Fruit fly (Drosophila melanogaster) whole organism, prepupa: ENCODE measurements around the gene CG8312.
A peak's percentile ranks its signal among the peaks of the same experiment; 100 is the strongest.

ENCODE experiments used
- Blimp-1 ChIP-seq: fragments of 200-800 bp; sonication (Bioruptor generic); optimal IDR thresholded peaks from 3 replicates; lab custom pipeline; 2017; ENCODE audit warnings: missing biosample characterization, missing genetic modification characterization, mild to moderate bottlenecking, moderate library complexity, missing genetic modification reagents
- CG10631 ChIP-seq: fragments of 200-800 bp; sonication (Bioruptor generic); optimal IDR thresholded peaks from 2 replicates; lab custom pipeline; 2016; ENCODE audit warnings: missing biosample characterization, missing genetic modification characterization
- CG10669 ChIP-seq: fragments of 200-800 bp; sonication (Bioruptor generic); optimal IDR thresholded peaks from 3 replicates; lab custom pipeline; 2018; ENCODE audit warnings: missing biosample characterization, mild to moderate bottlenecking, missing genetic modification characterization, moderate library complexity
- CG11902 ChIP-seq: fragments of 200-800 bp; sonication (Bioruptor generic); optimal IDR thresholded peaks from 3 replicates; lab custom pipeline; 2016; ENCODE audit warnings: missing biosample characterization, missing genetic modification characterization
- CG15336 ChIP-seq: fragments of 200-800 bp; sonication (Bioruptor generic); IDR thresholded peaks from 2 replicates; pipeline ENCODE4 v1.3.6; 2022; ENCODE audit warnings: missing biosample characterization, missing genetic modification characterization
- CG1621 ChIP-seq: fragments of 200-800 bp; sonication (Bioruptor generic); optimal IDR thresholded peaks from 3 replicates; lab custom pipeline; 2018; ENCODE audit warnings: missing biosample characterization, mild to moderate bottlenecking, missing genetic modification characterization
- CG16779 ChIP-seq: fragments of 200-800 bp; sonication (Bioruptor generic); optimal IDR thresholded peaks from 3 replicates; lab custom pipeline; 2017; ENCODE audit warnings: missing biosample characterization, mild to moderate bottlenecking, missing genetic modification characterization
- CG31627 ChIP-seq: fragments of 200-800 bp; sonication (Bioruptor generic); optimal IDR thresholded peaks from 3 replicates; lab custom pipeline; 2016; ENCODE audit warnings: missing biosample characterization, missing genetic modification characterization
- CG32006 ChIP-seq: fragments of 200-800 bp; sonication (Bioruptor generic); optimal IDR thresholded peaks from 3 replicates; lab custom pipeline; 2017; ENCODE audit warnings: missing biosample characterization, mild to moderate bottlenecking, missing genetic modification characterization
- CG34406 ChIP-seq: fragments of 200-800 bp; sonication (Bioruptor generic); optimal IDR thresholded peaks from 3 replicates; lab custom pipeline; 2016; ENCODE audit warnings: missing biosample characterization, missing genetic modification characterization
- CG3919 ChIP-seq: fragments of 200-800 bp; sonication (Bioruptor generic); optimal IDR thresholded peaks from 3 replicates; lab custom pipeline; 2016; ENCODE audit warnings: missing biosample characterization, missing genetic modification characterization
- CG6163 ChIP-seq: fragments of 200-800 bp; sonication (Bioruptor generic); IDR thresholded peaks from 3 replicates; pipeline ENCODE4 v1.3.6; 2022; ENCODE audit warnings: missing biosample characterization, missing genetic modification characterization
- CG6276 ChIP-seq: fragments of 200-800 bp; sonication (Bioruptor generic); optimal IDR thresholded peaks from 2 replicates; lab custom pipeline; 2017; ENCODE audit warnings: missing biosample characterization, mild to moderate bottlenecking, missing genetic modification characterization
- CG6792 ChIP-seq: fragments of 200-800 bp; sonication (Bioruptor generic); optimal IDR thresholded peaks from 3 replicates; lab custom pipeline; 2016; ENCODE audit warnings: missing biosample characterization, missing genetic modification characterization
- CG6808 ChIP-seq: fragments of 200-800 bp; sonication (Bioruptor generic); optimal IDR thresholded peaks from 3 replicates; lab custom pipeline; 2017; ENCODE audit warnings: missing biosample characterization, missing genetic modification characterization, mild to moderate bottlenecking, moderate library complexity, missing genetic modification reagents
- CG6854 ChIP-seq: fragments of 200-800 bp; sonication (Bioruptor generic); optimal IDR thresholded peaks from 2 replicates; lab custom pipeline; 2017; ENCODE audit warnings: missing biosample characterization, mild to moderate bottlenecking, missing genetic modification characterization
- CG8119 ChIP-seq: fragments of 200-800 bp; sonication (Bioruptor generic); IDR thresholded peaks from 3 replicates; pipeline ENCODE4 v1.3.6; 2022; ENCODE audit warnings: missing biosample characterization, missing genetic modification characterization
- CG8632 ChIP-seq: fragments of 200-800 bp; sonication (Bioruptor generic); optimal IDR thresholded peaks from 3 replicates; lab custom pipeline; 2016; ENCODE audit warnings: missing biosample characterization, missing genetic modification characterization
- CG9139 ChIP-seq: fragments of 200-800 bp; sonication (Bioruptor generic); optimal IDR thresholded peaks from 3 replicates; lab custom pipeline; 2017; ENCODE audit warnings: missing biosample characterization, mild to moderate bottlenecking, missing genetic modification characterization
- Eip78C ChIP-seq: fragments of 200-800 bp; sonication (Bioruptor generic); peaks from one replicate; lab custom pipeline; 2016; ENCODE audit warnings: missing biosample characterization, missing genetic modification characterization
- Eip93F ChIP-seq: fragments of 200-800 bp; sonication (Bioruptor generic); optimal IDR thresholded peaks from 2 replicates; lab custom pipeline; 2016; ENCODE audit warnings: missing biosample characterization, mild to moderate bottlenecking, missing genetic modification characterization
- Ets96B ChIP-seq: fragments of 200-800 bp; optimal IDR thresholded peaks from 2 replicates; lab custom pipeline; 2019; ENCODE audit warnings: missing biosample characterization, mild to moderate bottlenecking, missing genetic modification characterization, moderate library complexity
- Gug ChIP-seq: fragments of 200-800 bp; sonication (Bioruptor generic); IDR thresholded peaks from 2 replicates; pipeline ENCODE4 v1.3.6; 2022; ENCODE audit warnings: missing biosample characterization, missing genetic modification characterization
- Hr38 ChIP-seq: sonication (Bioruptor generic); optimal IDR thresholded peaks from 2 replicates; lab custom pipeline; 2016; ENCODE audit warnings: missing biosample characterization, missing genetic modification characterization
- Hr39 ChIP-seq: fragments of 200-800 bp; sonication (Bioruptor generic); optimal IDR thresholded peaks from 2 replicates; lab custom pipeline; 2016; ENCODE audit warnings: missing biosample characterization, missing genetic modification characterization
- Hr4 ChIP-seq: fragments of 200-800 bp; sonication (Bioruptor generic); optimal IDR thresholded peaks from 3 replicates; lab custom pipeline; 2016; ENCODE audit warnings: missing biosample characterization, missing genetic modification characterization
- Lpt ChIP-seq: fragments of 200-800 bp; sonication (Bioruptor generic); optimal IDR thresholded peaks from 3 replicates; lab custom pipeline; 2016; ENCODE audit warnings: missing biosample characterization, missing genetic modification characterization
- Met ChIP-seq: fragments of 200-800 bp; sonication (Bioruptor generic); optimal IDR thresholded peaks from 3 replicates; lab custom pipeline; 2016; ENCODE audit warnings: missing biosample characterization, missing genetic modification characterization
- OdsH ChIP-seq: fragments of 200-800 bp; sonication (Bioruptor generic); optimal IDR thresholded peaks from 3 replicates; lab custom pipeline; 2016; ENCODE audit warnings: missing biosample characterization, missing genetic modification characterization
- Smox ChIP-seq: fragments of 200-800 bp; sonication (Bioruptor generic); optimal IDR thresholded peaks from 3 replicates; lab custom pipeline; 2016; ENCODE audit warnings: missing biosample characterization, missing genetic modification characterization
- Sox102F ChIP-seq: fragments of 200-800 bp; sonication (Bioruptor generic); optimal IDR thresholded peaks from 2 replicates; lab custom pipeline; 2016; ENCODE audit warnings: missing biosample characterization, mild to moderate bottlenecking, missing genetic modification characterization
- Sox14 ChIP-seq: fragments of 200-800 bp; sonication (Bioruptor generic); optimal IDR thresholded peaks from 3 replicates; lab custom pipeline; 2016; ENCODE audit warnings: missing biosample characterization, missing genetic modification characterization
- achi ChIP-seq: fragments of 200-800 bp; sonication (Bioruptor generic); optimal IDR thresholded peaks from 3 replicates; lab custom pipeline; 2016; ENCODE audit warnings: missing biosample characterization, missing genetic modification characterization
- acj6 ChIP-seq: fragments of 200-800 bp; sonication (Bioruptor generic); optimal IDR thresholded peaks from 3 replicates; lab custom pipeline; 2016; ENCODE audit warnings: missing biosample characterization, missing genetic modification characterization
- cyc ChIP-seq: fragments of 200-800 bp; sonication (Bioruptor generic); optimal IDR thresholded peaks from 3 replicates; lab custom pipeline; 2016; ENCODE audit warnings: missing biosample characterization, missing genetic modification characterization
- dsx ChIP-seq: fragments of 200-800 bp; optimal IDR thresholded peaks from 3 replicates; lab custom pipeline; 2019; ENCODE audit warnings: missing biosample characterization, mild to moderate bottlenecking, missing genetic modification characterization, moderate library complexity; ENCODE audit not compliant: poor library complexity, severe bottlenecking
- eg ChIP-seq: fragments of 200-800 bp; sonication (Bioruptor generic); IDR thresholded peaks from 3 replicates; pipeline ENCODE4 v1.3.6; 2022; ENCODE audit warnings: missing biosample characterization, missing genetic modification characterization
- esn ChIP-seq: fragments of 200-800 bp; sonication (Bioruptor generic); optimal IDR thresholded peaks from 2 replicates; lab custom pipeline; 2016; ENCODE audit warnings: missing biosample characterization, mild to moderate bottlenecking, missing genetic modification characterization, moderate library complexity
- fd85E ChIP-seq: fragments of 200-800 bp; sonication (Bioruptor generic); optimal IDR thresholded peaks from 3 replicates; lab custom pipeline; 2016; ENCODE audit warnings: missing biosample characterization, missing genetic modification characterization
- fkh ChIP-seq: fragments of 200-800 bp; sonication (Bioruptor generic); optimal IDR thresholded peaks from 3 replicates; lab custom pipeline; 2017; ENCODE audit warnings: missing biosample characterization, mild to moderate bottlenecking, missing genetic modification characterization, moderate library complexity
- lz ChIP-seq: fragments of 200-800 bp; sonication (Bioruptor generic); optimal IDR thresholded peaks from 3 replicates; lab custom pipeline; 2016; ENCODE audit warnings: missing biosample characterization, missing genetic modification characterization
- net ChIP-seq: fragments of 200-800 bp; sonication (Bioruptor generic); optimal IDR thresholded peaks from 3 replicates; lab custom pipeline; 2016; ENCODE audit warnings: missing biosample characterization, missing genetic modification characterization
- pdm3 ChIP-seq: fragments of 200-800 bp; sonication (Bioruptor generic); optimal IDR thresholded peaks from 3 replicates; lab custom pipeline; 2016; ENCODE audit warnings: missing biosample characterization, missing genetic modification characterization
- ss ChIP-seq, 2 experiments: fragments of 200-800 bp; sonication (Bioruptor generic); optimal IDR thresholded peaks; 2 replicates in 1 of 2; 3 replicates in 1 of 2; lab custom pipeline; 2017 to 2018; ENCODE audit warnings: mild to moderate bottlenecking in 2 of 2, missing biosample characterization in 2 of 2, missing genetic modification characterization in 2 of 2, moderate library complexity in 1 of 2
- vri ChIP-seq: fragments of 200-800 bp; sonication (Bioruptor generic); optimal IDR thresholded peaks from 3 replicates; lab custom pipeline; 2016; ENCODE audit warnings: missing biosample characterization, mild to moderate bottlenecking, missing genetic modification characterization

Gene CG8312

dm6 chr3R:9559413-9560014, 31.6 kb upstream of the CG8312 start, which contains the start of the genes AP-1mu and MBD-like (continued):
- peak; percentile 73 for TF ChIP-seq esn (GFP tag; lab: Kevin White, UChicago)
- no peak for TF ChIP-seq OdsH (GFP tag; lab: Kevin White, UChicago)
- peak; percentile 61; the same call in 2 of the 3 replicates for TF ChIP-seq eg (GFP tag; lab: Robert Waterston, UW)
- no peak for TF ChIP-seq Sox102F (GFP tag; lab: Kevin White, UChicago)
- no peak for TF ChIP-seq fkh
- TF ChIP-seq ss (GFP tag; optimal IDR thresholded peaks at IDR 0.05; lab: Kevin White, UChicago) = no peak
- peak; percentile 75 for TF ChIP-seq Hr39
- TF ChIP-seq Lpt = no peak

- TF ChIP-seq pdm3 = no peak
- no peak for TF ChIP-seq Met (GFP tag; lab: Kevin White, UChicago)
- no peak for TF ChIP-seq fd85E
- no peak for TF ChIP-seq OdsH (GFP tag; lab: Kevin White, UChicago)
- no peak for TF ChIP-seq CG3919 (GFP tag; lab: Kevin White, UChicago)
- TF ChIP-seq CG6163 = 0 out of 3 replicates have a peak, but pooled peaks have one; percentile 7
- TF ChIP-seq ss (GFP tag; optimal IDR thresholded peaks at IDR 0.05; lab: Kevin White, UChicago) = no peak
- no peak for TF ChIP-seq Gug (GFP tag; lab: Robert Waterston, UW)
Observed at dm6 chr3R:9561121-9561520, 30.0 kb upstream of the CG8312 start.

- TF ChIP-seq CG34406 (GFP tag; lab: Kevin White, UChicago) = no peak
- TF ChIP-seq CG6808 (GFP tag; lab: Kevin White, UChicago) = no peak
- TF ChIP-seq esn (GFP tag; lab: Kevin White, UChicago) = peak; percentile 74
- TF ChIP-seq CG8119 (GFP tag; lab: Robert Waterston, UW) = no peak
- no peak for TF ChIP-seq OdsH (GFP tag; lab: Kevin White, UChicago)
- no peak for TF ChIP-seq CG16779 (tag; lab: Kevin White, UChicago)
- TF ChIP-seq fd85E = no peak
- no peak for TF ChIP-seq CG10669 (GFP tag; lab: Kevin White, UChicago)
- no peak for TF ChIP-seq net
- TF ChIP-seq CG1621 = no peak
- TF ChIP-seq fkh = no peak
- no peak for TF ChIP-seq Ets96B
- TF ChIP-seq Lpt = no peak
- no peak for TF ChIP-seq pdm3
- TF ChIP-seq Sox102F (GFP tag; lab: Kevin White, UChicago) = no peak
- no peak for TF ChIP-seq CG3919 (GFP tag; lab: Kevin White, UChicago)
- TF ChIP-seq CG8632 (GFP tag; lab: Kevin White, UChicago) = no peak
- TF ChIP-seq CG6276 (GFP tag; lab: Kevin White, UChicago) = no peak
- TF ChIP-seq cyc (GFP tag; lab: Kevin White, UChicago) = peak; percentile 68
- TF ChIP-seq CG6792 (GFP tag; lab: Kevin White, UChicago) = no peak
- peak; percentile 68 for TF ChIP-seq lz (GFP tag; lab: Kevin White, UChicago)
- no peak for TF ChIP-seq Hr4 (GFP tag; lab: Kevin White, UChicago)
- TF ChIP-seq acj6 (GFP tag; lab: Kevin White, UChicago) = no peak
- no peak for TF ChIP-seq Sox14 (GFP tag; lab: Kevin White, UChicago)
- no peak for TF ChIP-seq achi (GFP tag; lab: Kevin White, UChicago)
- no peak for TF ChIP-seq Smox (GFP tag; lab: Kevin White, UChicago)
- TF ChIP-seq CG15336 = 0 out of 2 replicates have a peak, but pooled peaks have one; percentile 24
- TF ChIP-seq vri (GFP tag; lab: Kevin White, UChicago) = peak; percentile 61
- TF ChIP-seq dsx (GFP tag; lab: Kevin White, UChicago) = no peak
- peak; percentile 49 for TF ChIP-seq Eip93F
- no peak for TF ChIP-seq Hr38 (GFP tag; lab: Kevin White, UChicago)
- TF ChIP-seq Blimp-1 (GFP tag; lab: Kevin White, UChicago) = no peak
- TF ChIP-seq CG32006 = no peak
- no peak for TF ChIP-seq CG10631 (GFP tag; lab: Kevin White, UChicago)
- no peak for TF ChIP-seq CG9139 (GFP tag; lab: Kevin White, UChicago)
- peak; percentile 67 for TF ChIP-seq CG31627
- TF ChIP-seq CG6854 (GFP tag; lab: Kevin White, UChicago) = no peak
- no peak for TF ChIP-seq Eip78C
- peak; percentile 20 for TF ChIP-seq CG11902 (GFP tag; lab: Kevin White, UChicago)
Observed at dm6 chr3R:9563240-9563992, 27.7 kb upstream of the CG8312 start, which contains the start of the genes CG9393 and Vps45. Gene CG9393, minus strand, starts transcription at chr3R:9563673. Gene Vps45, plus strand, starts transcription at chr3R:9563924.
